Fruit fly (Drosophila melanogaster) whole organism, embryonic: ENCODE results near the gene fwd.

Source experiments
- Bgb ChIP-seq: fragments of 200-800 bp; sonication (Bioruptor generic); IDR thresholded peaks from 2 replicates; pipeline ENCODE4 v1.3.6; 2022; ENCODE audit warnings: missing biosample characterization, missing genetic modification characterization; ENCODE audit not compliant: partially characterized antibody
- CG10274 ChIP-seq: fragments of 200-800 bp; sonication (Bioruptor generic); optimal IDR thresholded peaks from 3 replicates; lab custom pipeline; 2017; ENCODE audit warnings: missing biosample characterization, mild to moderate bottlenecking, missing genetic modification characterization
- CG12299 ChIP-seq: fragments of 200-800 bp; sonication (Bioruptor generic); optimal IDR thresholded peaks from 2 replicates; lab custom pipeline; 2018; ENCODE audit warnings: missing biosample characterization, mild to moderate bottlenecking, missing genetic modification characterization
- CG12391 ChIP-seq: fragments of 200-800 bp; sonication (Bioruptor generic); optimal IDR thresholded peaks from 3 replicates; lab custom pipeline; 2018; ENCODE audit warnings: missing biosample characterization, mild to moderate bottlenecking, missing genetic modification characterization, moderate library complexity
- CG14710 ChIP-seq: fragments of 200-800 bp; sonication (Bioruptor generic); optimal IDR thresholded peaks from 3 replicates; lab custom pipeline; 2019; ENCODE audit warnings: missing biosample characterization, mild to moderate bottlenecking, missing genetic modification characterization, moderate library complexity
- CG15696 ChIP-seq: fragments of 200-800 bp; sonication (Bioruptor generic); optimal IDR thresholded peaks from 2 replicates; lab custom pipeline; 2019; ENCODE audit warnings: missing biosample characterization, mild to moderate bottlenecking, missing genetic modification characterization, moderate library complexity
- CG17186 ChIP-seq: fragments of 200-800 bp; sonication (Bioruptor generic); optimal IDR thresholded peaks from 3 replicates; lab custom pipeline; 2017; ENCODE audit warnings: missing biosample characterization, missing genetic modification reagents, missing genetic modification characterization
- CG17829 ChIP-seq: fragments of 200-800 bp; optimal IDR thresholded peaks from 2 replicates; lab custom pipeline; 2019; ENCODE audit warnings: missing biosample characterization, mild to moderate bottlenecking, missing genetic modification characterization, moderate library complexity
- CG2116 ChIP-seq: fragments of 200-800 bp; sonication (Bioruptor generic); optimal IDR thresholded peaks from 3 replicates; lab custom pipeline; 2018; ENCODE audit warnings: missing biosample characterization, mild to moderate bottlenecking, missing genetic modification characterization
- CG31388 ChIP-seq: fragments of 200-800 bp; sonication (Bioruptor generic); optimal IDR thresholded peaks from 2 replicates; lab custom pipeline; 2016; ENCODE audit warnings: missing biosample characterization, missing genetic modification characterization
- CG3407 ChIP-seq: fragments of 200-800 bp; sonication (Bioruptor generic); optimal IDR thresholded peaks from 2 replicates; lab custom pipeline; 2018; ENCODE audit warnings: missing biosample characterization, mild to moderate bottlenecking, missing genetic modification characterization
- CG4360 ChIP-seq: fragments of 200-800 bp; sonication (Bioruptor generic); IDR thresholded peaks from 2 replicates; pipeline ENCODE4 v1.3.6; 2022; ENCODE audit warnings: missing biosample characterization, missing genetic modification characterization
- CG6272 ChIP-seq: fragments of 200-800 bp; sonication (Bioruptor generic); IDR thresholded peaks from 2 replicates; pipeline ENCODE4 v1.3.6; 2022; ENCODE audit warnings: missing biosample characterization, missing genetic modification characterization
- CG8290 ChIP-seq, 3 experiments: fragments of 200-800 bp; sonication (Bioruptor generic); optimal IDR thresholded peaks; 2 replicates each; lab custom pipeline; 2016 to 2019; ENCODE audit warnings: missing biosample characterization in 3 of 3, missing genetic modification characterization in 3 of 3, mild to moderate bottlenecking in 2 of 3, moderate library complexity in 1 of 3
- CG8924 ChIP-seq: fragments of 200-800 bp; optimal IDR thresholded peaks from 3 replicates; lab custom pipeline; 2019; ENCODE audit warnings: missing biosample characterization, mild to moderate bottlenecking, missing genetic modification characterization, moderate library complexity
- CG9437 ChIP-seq: fragments of 200-800 bp; sonication (Bioruptor generic); optimal IDR thresholded peaks from 2 replicates; lab custom pipeline; 2018; ENCODE audit warnings: missing biosample characterization, mild to moderate bottlenecking, missing genetic modification characterization
- CG9727 ChIP-seq: fragments of 200-800 bp; sonication (Bioruptor generic); optimal IDR thresholded peaks from 3 replicates; lab custom pipeline; 2017; ENCODE audit warnings: missing biosample characterization, mild to moderate bottlenecking, missing genetic modification characterization
- Dek ChIP-seq: fragments of 200-800 bp; sonication (Bioruptor generic); optimal IDR thresholded peaks from 3 replicates; lab custom pipeline; 2019; ENCODE audit warnings: missing biosample characterization, mild to moderate bottlenecking, missing genetic modification characterization, moderate library complexity
- GATAe ChIP-seq: fragments of 200-800 bp; sonication (Bioruptor generic); conservative IDR thresholded peaks from 2 replicates; pipeline ENCODE4 v1.3.6; 2022; ENCODE audit warnings: missing biosample characterization, missing genetic modification characterization
- H2.0 ChIP-seq: fragments of 200-800 bp; sonication (Bioruptor generic); IDR thresholded peaks from 2 replicates; pipeline ENCODE4 v1.3.6; 2022; ENCODE audit warnings: missing biosample characterization, missing genetic modification characterization
- Hr39 ChIP-seq: fragments of >200 bp; optimal IDR thresholded peaks from 2 replicates; lab custom pipeline; 2017
- Meics ChIP-seq: fragments of 200-800 bp; sonication (Bioruptor generic); optimal IDR thresholded peaks from 2 replicates; lab custom pipeline; 2017; ENCODE audit warnings: missing biosample characterization, mild to moderate bottlenecking, missing genetic modification characterization
- Nf-YB ChIP-seq: fragments of 200-800 bp; sonication (Bioruptor generic); optimal IDR thresholded peaks from 3 replicates; lab custom pipeline; 2019; ENCODE audit warnings: missing biosample characterization, mild to moderate bottlenecking, missing genetic modification characterization, moderate library complexity
- Sry-β ChIP-seq: fragments of 200-800 bp; sonication (Bioruptor generic); optimal IDR thresholded peaks from 2 replicates; lab custom pipeline; 2018; ENCODE audit warnings: missing biosample characterization, mild to moderate bottlenecking, missing genetic modification characterization, moderate library complexity
- Ssrp ChIP-seq: fragments of 200-800 bp; sonication (Bioruptor generic); optimal IDR thresholded peaks from 2 replicates; lab custom pipeline; 2018; ENCODE audit warnings: missing biosample characterization, mild to moderate bottlenecking, missing genetic modification characterization, moderate library complexity
- ap ChIP-seq: fragments of 200-800 bp; sonication (Bioruptor generic); IDR thresholded peaks from 2 replicates; pipeline ENCODE4 v1.3.6; 2022; ENCODE audit warnings: missing biosample characterization, missing genetic modification characterization
- corto ChIP-seq: fragments of 200-800 bp; sonication (Bioruptor generic); optimal IDR thresholded peaks from 2 replicates; lab custom pipeline; 2016; ENCODE audit warnings: missing biosample characterization, mild to moderate bottlenecking, missing genetic modification characterization, moderate library complexity
- dmrt99B ChIP-seq: fragments of 200-800 bp; sonication (Bioruptor generic); optimal IDR thresholded peaks from 2 replicates; lab custom pipeline; 2018; ENCODE audit warnings: missing biosample characterization, mild to moderate bottlenecking, missing genetic modification characterization, moderate library complexity
- emc ChIP-seq: fragments of 200-800 bp; sonication (Bioruptor generic); optimal IDR thresholded peaks from 2 replicates; lab custom pipeline; 2016; ENCODE audit warnings: missing biosample characterization, missing genetic modification characterization
- ems ChIP-seq: fragments of 200-800 bp; sonication (Bioruptor generic); optimal IDR thresholded peaks from 3 replicates; lab custom pipeline; 2016; ENCODE audit warnings: missing biosample characterization, missing genetic modification characterization
- ewg ChIP-seq: fragments of 200-800 bp; sonication (Bioruptor generic); optimal IDR thresholded peaks from 3 replicates; lab custom pipeline; 2017; ENCODE audit warnings: mild to moderate bottlenecking, missing biosample characterization, missing genetic modification reagents, missing genetic modification characterization
- gsb ChIP-seq: fragments of 200-800 bp; sonication (Bioruptor generic); IDR thresholded peaks from 2 replicates; pipeline ENCODE4 v1.3.6; 2022; ENCODE audit warnings: missing biosample characterization, missing genetic modification characterization
- her ChIP-seq: fragments of 200-800 bp; sonication (Bioruptor generic); optimal IDR thresholded peaks from 2 replicates; lab custom pipeline; 2016; ENCODE audit warnings: missing biosample characterization, missing genetic modification characterization
- hkb ChIP-seq, 2 experiments: fragments of 200-800 bp in 1 of 2; fragments of >200 bp in 1 of 2; sonication (Bioruptor generic) in 1 of 2; IDR thresholded peaks in 1 of 2; optimal IDR thresholded peaks in 1 of 2; 2 replicates each; pipeline versions ENCODE4 v1.3.6 to Lab custom; 2017 to 2022; ENCODE audit warnings: missing biosample characterization in 1 of 2, missing genetic modification characterization in 1 of 2
- lab ChIP-seq: fragments of 200-800 bp; sonication (Bioruptor generic); optimal IDR thresholded peaks from 3 replicates; lab custom pipeline; 2017; ENCODE audit warnings: missing biosample characterization, missing genetic modification characterization, mild to moderate bottlenecking, moderate library complexity, missing genetic modification reagents
- nom ChIP-seq: fragments of 200-800 bp; sonication (Bioruptor generic); optimal IDR thresholded peaks from 2 replicates; lab custom pipeline; 2017; ENCODE audit warnings: missing biosample characterization, missing genetic modification characterization, mild to moderate bottlenecking, moderate library complexity, missing genetic modification reagents
- pita ChIP-seq: fragments of 200-800 bp; sonication (Bioruptor generic); optimal IDR thresholded peaks from 2 replicates; lab custom pipeline; 2017; ENCODE audit warnings: missing biosample characterization, mild to moderate bottlenecking, missing genetic modification characterization
- pzg ChIP-seq: fragments of 200-800 bp; sonication (Bioruptor generic); optimal IDR thresholded peaks from 3 replicates; lab custom pipeline; 2018; ENCODE audit warnings: missing biosample characterization, mild to moderate bottlenecking, missing genetic modification characterization, moderate library complexity
- sima ChIP-seq: fragments of 200-800 bp; sonication (Bioruptor generic); optimal IDR thresholded peaks from 2 replicates; lab custom pipeline; 2016; ENCODE audit warnings: missing biosample characterization, missing genetic modification characterization
- slp2 ChIP-seq: fragments of 200-800 bp; sonication (Bioruptor generic); optimal IDR thresholded peaks from 2 replicates; lab custom pipeline; 2016; ENCODE audit warnings: missing biosample characterization, missing genetic modification characterization
- sob ChIP-seq: fragments of 200-800 bp; sonication (Bioruptor generic); IDR thresholded peaks from 2 replicates; pipeline ENCODE4 v1.3.6; 2022; ENCODE audit warnings: missing biosample characterization, missing genetic modification characterization
- sug ChIP-seq: fragments of 200-800 bp; optimal IDR thresholded peaks from 2 replicates; lab custom pipeline; 2019; ENCODE audit warnings: missing biosample characterization, mild to moderate bottlenecking, missing genetic modification characterization, moderate library complexity
- tx ChIP-seq: fragments of 200-800 bp; sonication (Bioruptor generic); optimal IDR thresholded peaks from 2 replicates; lab custom pipeline; 2016; ENCODE audit warnings: missing biosample characterization, missing genetic modification characterization
- vfl ChIP-seq: fragments of 200-800 bp; sonication (Bioruptor generic); optimal IDR thresholded peaks from 2 replicates; lab custom pipeline; 2016; ENCODE audit warnings: missing biosample characterization, missing genetic modification characterization
- vnd ChIP-seq: fragments of 200-800 bp; sonication (Bioruptor generic); IDR thresholded peaks from 3 replicates; pipeline ENCODE4 v1.3.6; 2022; ENCODE audit warnings: missing biosample characterization, missing genetic modification characterization; ENCODE audit not compliant: partially characterized antibody
- yki ChIP-seq: fragments of >200 bp; optimal IDR thresholded peaks from 3 replicates; lab custom pipeline; 2018

The fwd gene

DNA sequence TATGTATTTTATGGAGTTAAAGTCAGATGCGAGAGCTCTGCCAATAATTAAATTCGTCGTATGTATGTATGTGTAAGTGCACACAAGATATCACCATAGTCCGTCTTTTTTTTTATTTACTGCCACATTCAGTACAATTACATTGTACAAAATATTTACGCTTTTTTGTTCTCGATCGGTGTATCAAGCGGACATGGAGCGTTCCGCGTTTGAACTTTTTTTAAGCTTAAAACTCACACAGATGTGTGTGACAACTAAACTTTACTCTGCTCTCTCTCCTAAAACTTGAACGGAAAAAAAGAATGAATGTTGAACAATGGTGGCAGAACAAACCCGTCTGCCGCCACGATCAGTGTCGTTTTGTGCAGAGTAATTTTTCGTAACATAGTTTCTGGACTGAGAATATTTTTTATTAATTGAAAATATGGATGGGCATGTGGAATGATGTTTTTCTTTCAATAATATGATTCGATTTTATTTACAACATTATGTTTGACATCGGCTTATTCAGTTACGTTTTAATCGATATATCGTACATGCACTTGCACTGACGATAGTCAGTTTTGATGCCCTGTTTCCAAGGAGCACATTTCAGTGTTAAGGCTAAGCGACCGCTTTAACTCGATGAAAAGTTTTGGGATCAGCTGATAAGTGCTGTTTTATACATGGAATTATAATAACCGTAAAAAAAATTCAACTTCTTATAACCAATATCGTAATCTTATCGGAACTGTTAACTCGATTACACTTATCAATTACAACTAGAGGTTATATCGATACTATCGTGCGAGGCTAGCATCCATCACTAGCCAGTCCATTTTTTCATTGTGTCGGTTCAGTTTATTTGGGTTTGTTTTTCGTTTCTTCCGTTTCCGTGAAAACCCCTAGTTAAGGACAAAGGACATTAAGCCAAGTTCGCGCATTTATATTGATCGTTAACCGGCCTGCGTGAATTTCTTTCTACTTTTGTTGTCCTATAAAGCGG, 27.3 kb upstream of the fwd start, which contains the start of gene mth (continued):
- TF ChIP-seq CG17186 (GFP tag; lab: Kevin White, UChicago) = peak; percentile 73
- TF ChIP-seq CG6272 (GFP tag; lab: Robert Waterston, UW) = peak; percentile 52; the same call in 1 of the 2 replicates
- TF ChIP-seq CG8290 (GFP tag; optimal IDR thresholded peaks at IDR 0.05; lab: Kevin White, UChicago) = peak; percentile 83
- TF ChIP-seq CG8290 (tag; optimal IDR thresholded peaks at IDR 0.05; lab: Kevin White, UChicago) = peak; percentile 52 to 67
- TF ChIP-seq emc = peak; percentile 19
- peak; percentile 21 for TF ChIP-seq CG3407 (GFP tag; lab: Kevin White, UChicago)
- peak; percentile 70 for TF ChIP-seq CG12391 (tag; lab: Kevin White, UChicago)
- TF ChIP-seq CG9437 (GFP tag; lab: Kevin White, UChicago) = peak; percentile 89
- peak; percentile 75 for TF ChIP-seq CG9727 (GFP tag; lab: Kevin White, UChicago)
- peak; percentile 5 for TF ChIP-seq vfl (GFP tag; lab: Kevin White, UChicago)
- TF ChIP-seq CG8924 (tag; lab: Kevin White, UChicago) = peak; percentile 32
- peak; percentile 19 for TF ChIP-seq tx (GFP tag; lab: Kevin White, UChicago)
- peak; percentile 2 for TF ChIP-seq sima (GFP tag; lab: Kevin White, UChicago)
- TF ChIP-seq sob = peak; percentile 59; the same call in 1 of the 2 replicates
- peak; percentile 24 for TF ChIP-seq Dek
- no peak for TF ChIP-seq Hr39 (lab: Kevin White, UChicago)
- peak; percentile 94 for TF ChIP-seq CG2116
- no peak for TF ChIP-seq CG12299
- TF ChIP-seq ap (GFP tag; lab: Robert Waterston, UW) = no peak
- TF ChIP-seq yki (lab: Kevin White, UChicago) = no peak
- peak; percentile 15 for TF ChIP-seq slp2 (GFP tag; lab: Kevin White, UChicago)
- TF ChIP-seq nom (GFP tag; lab: Kevin White, UChicago) = peak; percentile 15
- TF ChIP-seq gsb (GFP tag; lab: Robert Waterston, UW) = no peak
- TF ChIP-seq dmrt99B (tag; lab: Kevin White, UChicago) = peak; percentile 39
- peak; percentile 61 for TF ChIP-seq sug (tag; lab: Kevin White, UChicago)
- peak; percentile 58 for TF ChIP-seq corto
- TF ChIP-seq CG15696 (tag; lab: Kevin White, UChicago) = peak; percentile 16
- peak; percentile 85 for TF ChIP-seq CG14710 (tag; lab: Kevin White, UChicago)
- TF ChIP-seq Meics = peak; percentile 8
- TF ChIP-seq CG31388 (GFP tag; lab: Kevin White, UChicago) = no peak
- TF ChIP-seq ems (GFP tag; lab: Kevin White, UChicago) = peak; percentile 45
- TF ChIP-seq H2.0 (GFP tag; lab: Robert Waterston, UW) = no peak
- peak; percentile 3 for TF ChIP-seq Ssrp
- TF ChIP-seq CG17829 = peak; percentile 48
- TF ChIP-seq vnd (GFP tag; lab: Robert Waterston, UW) = peak; percentile 99
- peak; percentile 8 for TF ChIP-seq lab (GFP tag; lab: Kevin White, UChicago)
- TF ChIP-seq, all 482 proteins: peak for 253

DNA sequence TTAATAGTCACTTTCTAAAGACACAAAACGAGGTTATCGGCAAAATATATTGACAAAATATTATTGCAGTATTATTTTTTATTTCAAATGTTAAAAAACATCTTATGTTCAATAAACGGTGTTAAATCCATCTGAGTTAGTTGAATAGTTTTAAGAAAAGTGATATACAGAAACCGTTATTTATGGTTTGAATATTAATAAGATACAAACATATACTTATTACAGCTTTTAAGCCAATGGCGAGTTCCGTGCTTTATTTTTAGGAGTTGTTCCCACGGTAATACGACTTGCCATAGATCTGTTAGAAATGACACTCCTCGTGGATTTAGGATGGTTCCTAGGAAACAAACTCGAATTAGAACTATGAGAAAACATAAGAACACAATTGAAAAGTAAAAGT, 23.6 kb upstream of the fwd start:
- TF ChIP-seq CG6272 (GFP tag; lab: Robert Waterston, UW) (no peak), gsb (GFP tag; lab: Robert Waterston, UW) (no peak)

DNA sequence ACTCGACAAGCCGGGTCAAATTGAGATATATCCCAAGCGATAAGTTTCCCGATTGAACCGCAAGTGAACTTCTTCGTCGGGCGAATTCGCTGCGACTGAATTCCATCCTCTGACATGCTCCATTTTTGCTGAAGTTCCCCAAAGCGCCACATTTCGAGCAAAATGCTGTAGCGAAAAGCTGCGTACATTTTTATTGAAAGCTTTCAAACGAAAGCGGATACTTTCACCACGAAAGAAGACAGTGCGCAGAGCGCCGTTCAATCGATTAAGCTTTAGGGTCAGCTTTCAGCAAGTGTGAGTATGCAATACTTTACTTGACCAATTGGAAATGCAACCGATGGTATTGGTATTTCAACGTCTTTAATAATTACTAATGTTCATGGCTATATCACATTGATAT, 23.2 kb upstream of the fwd start, which contains the start of gene mthl10:
mthl10 (minus strand) TSS at position 77 of the 400 bp plus-strand sequence.
- peak; percentile 81 for TF ChIP-seq her (GFP tag; lab: Kevin White, UChicago)
- TF ChIP-seq pita (GFP tag; lab: Kevin White, UChicago) = peak; percentile 59
- TF ChIP-seq CG10274 (GFP tag; lab: Kevin White, UChicago) = no peak
- TF ChIP-seq CG4360 (GFP tag; lab: Robert Waterston, UW) = 0 out of 2 replicates have a peak, but pooled peaks have one; percentile 16
- no peak for TF ChIP-seq Sry-β (GFP tag; lab: Kevin White, UChicago)
- peak; percentile 57 for TF ChIP-seq ewg (GFP tag; lab: Kevin White, UChicago)
- peak; percentile 13; the same call in 1 of the 2 replicates for TF ChIP-seq Bgb (GFP tag; lab: Robert Waterston, UW)
- no peak for TF ChIP-seq GATAe (GFP tag; lab: Robert Waterston, UW)
- peak; percentile 29 for TF ChIP-seq pzg (GFP tag; lab: Kevin White, UChicago)
- peak; percentile 11 for TF ChIP-seq sug (tag; lab: Kevin White, UChicago)
- peak; percentile 20 for TF ChIP-seq Nf-YB (GFP tag; lab: Kevin White, UChicago)
- TF ChIP-seq hkb (optimal IDR thresholded peaks at IDR 0.05; lab: Kevin White, UChicago) = no peak
- TF ChIP-seq hkb (GFP tag; IDR thresholded peaks at IDR 0.05; lab: Robert Waterston, UW) = no peak
